Fruit fly (Drosophila melanogaster): ENCODE data around the gene Hsp60A.

Hsp60A gene

DNA sequence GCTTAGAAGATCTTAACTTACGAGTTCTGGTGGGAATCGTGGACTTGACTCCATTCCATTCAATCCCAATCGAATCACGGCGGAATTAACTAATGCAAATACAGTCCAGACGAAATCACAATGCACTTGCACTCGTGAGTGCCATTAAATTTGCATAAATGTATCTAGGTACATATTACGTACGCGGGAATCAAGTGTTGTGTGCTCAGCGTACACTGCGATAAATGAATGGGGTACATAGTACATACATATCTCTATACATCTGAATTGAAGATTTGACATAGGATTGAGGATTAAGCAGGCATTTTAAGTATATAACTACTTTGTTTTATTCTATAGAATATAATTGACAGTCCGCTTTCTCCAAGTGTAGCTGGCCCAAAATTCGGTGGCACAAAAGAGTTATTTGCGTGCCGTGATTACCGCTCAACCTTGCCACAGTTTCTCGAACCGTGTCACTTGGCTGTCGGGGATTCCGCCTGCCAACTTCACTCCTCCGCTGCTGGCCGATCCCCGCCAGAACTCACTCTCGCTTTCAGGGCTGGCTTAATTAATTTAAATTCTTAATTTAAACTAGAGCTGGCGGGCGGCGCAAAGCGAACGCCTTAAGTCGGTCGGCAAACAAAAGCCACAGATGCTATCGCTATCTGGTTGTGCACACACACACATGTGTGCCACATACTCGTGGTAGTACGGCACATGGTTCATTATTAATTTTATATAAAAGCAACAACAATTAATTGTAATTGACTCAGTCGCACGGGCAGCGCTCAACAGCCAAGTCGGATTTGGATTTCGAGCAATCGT, 33.7 kb downstream of the Hsp60A start, which contains the start of the genes CG15199 and CG15202:
CG15199 (minus strand) TSS at position 51 of the 807 bp plus-strand sequence.
CG15202 (plus strand) TSS at position 757 of the 807 bp plus-strand sequence.
- TF ChIP-seq Abd-B (GFP tag; optimal IDR thresholded peaks at IDR 0.05) (no peak), Dif (GFP tag; optimal IDR thresholded peaks at IDR 0.05; ENCODE audit: partially characterized antibody) (no peak), Dfd (GFP tag; optimal IDR thresholded peaks at IDR 0.05) (no peak), Sp1 (GFP tag; optimal IDR thresholded peaks at IDR 0.05) (no peak), HLH106 (tag; optimal IDR thresholded peaks at IDR 0.05) (no peak), Vsx2 (GFP tag; optimal IDR thresholded peaks at IDR 0.05; ENCODE audit: partially characterized antibody) (no peak), GATAd (GFP tag; optimal IDR thresholded peaks at IDR 0.05) (no peak), N (GFP tag; optimal IDR thresholded peaks at IDR 0.05) (no peak), fru (GFP tag; optimal IDR thresholded peaks at IDR 0.05) (no peak), usp (GFP tag; optimal IDR thresholded peaks at IDR 0.05) (no peak), CG32264 (GFP tag; optimal IDR thresholded peaks at IDR 0.05) (no peak), woc (GFP tag; optimal IDR thresholded peaks at IDR 0.05) (no peak), Hnf4 (GFP tag; optimal IDR thresholded peaks at IDR 0.05) (no peak), sage (GFP tag; optimal IDR thresholded peaks at IDR 0.05) (no peak), pan (optimal IDR thresholded peaks at IDR 0.05) (no peak), Rel (GFP tag; optimal IDR thresholded peaks at IDR 0.05) (no peak), Rel (tag; optimal IDR thresholded peaks at IDR 0.05) (no peak), Hr83 (GFP tag; optimal IDR thresholded peaks at IDR 0.05; ENCODE audit: poor library complexity, severe bottlenecking) (no peak), Mio (GFP tag; optimal IDR thresholded peaks at IDR 0.05) (no peak), rgr (GFP tag; optimal IDR thresholded peaks at IDR 0.05) (no peak), ey (GFP tag; optimal IDR thresholded peaks at IDR 0.05) (no peak)

- TF ChIP-seq Mio (GFP tag; optimal IDR thresholded peaks at IDR 0.05) (no peak), Myc (optimal IDR thresholded peaks at IDR 0.05) (no peak), sage (GFP tag; optimal IDR thresholded peaks at IDR 0.05) (no peak)
Observed at dm6 chrX:11143820-11144219, 35.5 kb downstream of the Hsp60A start, which contains the start of gene CG15201. TSS of gene CG15201 (plus strand) at chrX:11144120.

- TF ChIP-seq tai (GFP tag; optimal IDR thresholded peaks at IDR 0.05) (no peak), sv (GFP tag; optimal IDR thresholded peaks at IDR 0.05) (no peak), pan (optimal IDR thresholded peaks at IDR 0.05) (no peak)
Observed at dm6 chrX:11144575-11144974, 36.3 kb downstream of the Hsp60A start.

dm6 chrX:11146598-11147176, 38.4 kb downstream of the Hsp60A start:
- peak; percentile 20 for TF ChIP-seq OdsH (GFP tag; optimal IDR thresholded peaks at IDR 0.05)
- no peak for TF ChIP-seq Abd-B (GFP tag; optimal IDR thresholded peaks at IDR 0.05)
- TF ChIP-seq usp (GFP tag; optimal IDR thresholded peaks at IDR 0.05) = no peak
- no peak for TF ChIP-seq Hr78 (GFP tag; optimal IDR thresholded peaks at IDR 0.05)
- no peak for TF ChIP-seq Myc (optimal IDR thresholded peaks at IDR 0.05)
- no peak for TF ChIP-seq Hr83 (GFP tag; optimal IDR thresholded peaks at IDR 0.05; ENCODE audit: poor library complexity, severe bottlenecking)
- peak; percentile 12 for TF ChIP-seq CG32264 (GFP tag; optimal IDR thresholded peaks at IDR 0.05)
- TF ChIP-seq dsf (GFP tag; optimal IDR thresholded peaks at IDR 0.05; ENCODE audit: borderline replicate concordance) = no peak
- TF ChIP-seq Hnf4 (GFP tag; optimal IDR thresholded peaks at IDR 0.05) = no peak
- no peak for TF ChIP-seq sage (GFP tag; optimal IDR thresholded peaks at IDR 0.05)
- no peak for TF ChIP-seq tai (GFP tag; optimal IDR thresholded peaks at IDR 0.05)
- peak; percentile 28 for TF ChIP-seq ey (GFP tag; optimal IDR thresholded peaks at IDR 0.05)
- TF ChIP-seq lola (GFP tag; optimal IDR thresholded peaks at IDR 0.05) = no peak
- TF ChIP-seq foxo (GFP tag; optimal IDR thresholded peaks at IDR 0.05) = peak in 1 of 2 experiments; percentile 55
- TF ChIP-seq dmrt93B (GFP tag; optimal IDR thresholded peaks at IDR 0.05) = no peak
- peak; percentile 39 for TF ChIP-seq Sp1 (GFP tag; optimal IDR thresholded peaks at IDR 0.05)
- no peak for TF ChIP-seq jim (GFP tag; optimal IDR thresholded peaks at IDR 0.05)
- TF ChIP-seq Jra (GFP tag; optimal IDR thresholded peaks at IDR 0.05) = no peak
- peak; percentile 40 for TF ChIP-seq rgr (GFP tag; optimal IDR thresholded peaks at IDR 0.05)
- no peak for TF ChIP-seq N (GFP tag; optimal IDR thresholded peaks at IDR 0.05)
- TF ChIP-seq Rel (GFP tag; optimal IDR thresholded peaks at IDR 0.05) = no peak
- TF ChIP-seq Rel (tag; optimal IDR thresholded peaks at IDR 0.05) = no peak
- TF ChIP-seq dl (GFP tag; optimal IDR thresholded peaks at IDR 0.05; ENCODE audit: insufficient read depth in 1 of 2, partially characterized antibody in 2 of 2) = no peak
- peak; percentile 13 for TF ChIP-seq br (GFP tag; optimal IDR thresholded peaks at IDR 0.05)
- peak; percentile 31 for TF ChIP-seq h (GFP tag; optimal IDR thresholded peaks at IDR 0.05)
- TF ChIP-seq CrebA (GFP tag; optimal IDR thresholded peaks at IDR 0.05; ENCODE audit: borderline replicate concordance) = no peak
- no peak for TF ChIP-seq sv (GFP tag; optimal IDR thresholded peaks at IDR 0.05)
- TF ChIP-seq fru (GFP tag; optimal IDR thresholded peaks at IDR 0.05) = peak; percentile 48
- no peak for TF ChIP-seq psq (GFP tag; optimal IDR thresholded peaks at IDR 0.05)
- peak; percentile 51 for TF ChIP-seq HLH106 (tag; optimal IDR thresholded peaks at IDR 0.05)
- TF ChIP-seq CG9705 (GFP tag; optimal IDR thresholded peaks at IDR 0.05) = no peak
